Fruit fly (Drosophila melanogaster) whole organism, prepupa: ENCODE measurements around the gene Vps33B.

Experiments
- Blimp-1 ChIP-seq: fragments of 200-800 bp; sonication (Bioruptor generic); optimal IDR thresholded peaks from 3 replicates; lab custom pipeline; 2017; ENCODE audit warnings: missing biosample characterization, missing genetic modification characterization, mild to moderate bottlenecking, moderate library complexity, missing genetic modification reagents
- CG11294 ChIP-seq: fragments of 200-800 bp; sonication (Bioruptor generic); IDR thresholded peaks from 2 replicates; pipeline ENCODE4 v1.3.6; 2022; ENCODE audit warnings: missing biosample characterization, missing genetic modification characterization
- CG11762 ChIP-seq: fragments of 200-800 bp; sonication (Bioruptor generic); optimal IDR thresholded peaks from 3 replicates; lab custom pipeline; 2016; ENCODE audit warnings: missing biosample characterization, missing genetic modification characterization; ENCODE audit not compliant: insufficient read depth
- CG15336 ChIP-seq: fragments of 200-800 bp; sonication (Bioruptor generic); IDR thresholded peaks from 2 replicates; pipeline ENCODE4 v1.3.6; 2022; ENCODE audit warnings: missing biosample characterization, missing genetic modification characterization
- CG1621 ChIP-seq: fragments of 200-800 bp; sonication (Bioruptor generic); optimal IDR thresholded peaks from 3 replicates; lab custom pipeline; 2018; ENCODE audit warnings: missing biosample characterization, mild to moderate bottlenecking, missing genetic modification characterization
- CG16779 ChIP-seq: fragments of 200-800 bp; sonication (Bioruptor generic); optimal IDR thresholded peaks from 3 replicates; lab custom pipeline; 2017; ENCODE audit warnings: missing biosample characterization, mild to moderate bottlenecking, missing genetic modification characterization
- CG3032 ChIP-seq: fragments of 200-800 bp; optimal IDR thresholded peaks from 2 replicates; lab custom pipeline; 2019; ENCODE audit warnings: missing biosample characterization, mild to moderate bottlenecking, missing genetic modification characterization, moderate library complexity
- CG31627 ChIP-seq: fragments of 200-800 bp; sonication (Bioruptor generic); optimal IDR thresholded peaks from 3 replicates; lab custom pipeline; 2016; ENCODE audit warnings: missing biosample characterization, missing genetic modification characterization
- CG6792 ChIP-seq: fragments of 200-800 bp; sonication (Bioruptor generic); optimal IDR thresholded peaks from 3 replicates; lab custom pipeline; 2016; ENCODE audit warnings: missing biosample characterization, missing genetic modification characterization
- CG6808 ChIP-seq: fragments of 200-800 bp; sonication (Bioruptor generic); optimal IDR thresholded peaks from 3 replicates; lab custom pipeline; 2017; ENCODE audit warnings: missing biosample characterization, missing genetic modification characterization, mild to moderate bottlenecking, moderate library complexity, missing genetic modification reagents
- CG6854 ChIP-seq: fragments of 200-800 bp; sonication (Bioruptor generic); optimal IDR thresholded peaks from 2 replicates; lab custom pipeline; 2017; ENCODE audit warnings: missing biosample characterization, mild to moderate bottlenecking, missing genetic modification characterization
- CG8119 ChIP-seq: fragments of 200-800 bp; sonication (Bioruptor generic); IDR thresholded peaks from 3 replicates; pipeline ENCODE4 v1.3.6; 2022; ENCODE audit warnings: missing biosample characterization, missing genetic modification characterization
- CG8632 ChIP-seq: fragments of 200-800 bp; sonication (Bioruptor generic); optimal IDR thresholded peaks from 3 replicates; lab custom pipeline; 2016; ENCODE audit warnings: missing biosample characterization, missing genetic modification characterization
- Eip75B ChIP-seq: fragments of 200-800 bp; sonication (Bioruptor generic); optimal IDR thresholded peaks from 3 replicates; lab custom pipeline; 2016; ENCODE audit warnings: missing biosample characterization, missing genetic modification characterization
- Eip78C ChIP-seq: fragments of 200-800 bp; sonication (Bioruptor generic); peaks from one replicate; lab custom pipeline; 2016; ENCODE audit warnings: missing biosample characterization, missing genetic modification characterization
- Eip93F ChIP-seq: fragments of 200-800 bp; sonication (Bioruptor generic); optimal IDR thresholded peaks from 2 replicates; lab custom pipeline; 2016; ENCODE audit warnings: missing biosample characterization, mild to moderate bottlenecking, missing genetic modification characterization
- Ets21C ChIP-seq: fragments of 200-800 bp; sonication (Bioruptor generic); optimal IDR thresholded peaks from 3 replicates; lab custom pipeline; 2016; ENCODE audit warnings: missing biosample characterization, missing genetic modification characterization
- Ets96B ChIP-seq: fragments of 200-800 bp; optimal IDR thresholded peaks from 2 replicates; lab custom pipeline; 2019; ENCODE audit warnings: missing biosample characterization, mild to moderate bottlenecking, missing genetic modification characterization, moderate library complexity
- Hr38 ChIP-seq: sonication (Bioruptor generic); optimal IDR thresholded peaks from 2 replicates; lab custom pipeline; 2016; ENCODE audit warnings: missing biosample characterization, missing genetic modification characterization
- Hr39 ChIP-seq: fragments of 200-800 bp; sonication (Bioruptor generic); optimal IDR thresholded peaks from 2 replicates; lab custom pipeline; 2016; ENCODE audit warnings: missing biosample characterization, missing genetic modification characterization
- Hr4 ChIP-seq: fragments of 200-800 bp; sonication (Bioruptor generic); optimal IDR thresholded peaks from 3 replicates; lab custom pipeline; 2016; ENCODE audit warnings: missing biosample characterization, missing genetic modification characterization
- Lpt ChIP-seq: fragments of 200-800 bp; sonication (Bioruptor generic); optimal IDR thresholded peaks from 3 replicates; lab custom pipeline; 2016; ENCODE audit warnings: missing biosample characterization, missing genetic modification characterization
- Met ChIP-seq: fragments of 200-800 bp; sonication (Bioruptor generic); optimal IDR thresholded peaks from 3 replicates; lab custom pipeline; 2016; ENCODE audit warnings: missing biosample characterization, missing genetic modification characterization
- OdsH ChIP-seq: fragments of 200-800 bp; sonication (Bioruptor generic); optimal IDR thresholded peaks from 3 replicates; lab custom pipeline; 2016; ENCODE audit warnings: missing biosample characterization, missing genetic modification characterization
- Sox102F ChIP-seq: fragments of 200-800 bp; sonication (Bioruptor generic); optimal IDR thresholded peaks from 2 replicates; lab custom pipeline; 2016; ENCODE audit warnings: missing biosample characterization, mild to moderate bottlenecking, missing genetic modification characterization
- achi ChIP-seq: fragments of 200-800 bp; sonication (Bioruptor generic); optimal IDR thresholded peaks from 3 replicates; lab custom pipeline; 2016; ENCODE audit warnings: missing biosample characterization, missing genetic modification characterization
- acj6 ChIP-seq: fragments of 200-800 bp; sonication (Bioruptor generic); optimal IDR thresholded peaks from 3 replicates; lab custom pipeline; 2016; ENCODE audit warnings: missing biosample characterization, missing genetic modification characterization
- cyc ChIP-seq: fragments of 200-800 bp; sonication (Bioruptor generic); optimal IDR thresholded peaks from 3 replicates; lab custom pipeline; 2016; ENCODE audit warnings: missing biosample characterization, missing genetic modification characterization
- dac ChIP-seq: fragments of 200-800 bp; sonication (Bioruptor generic); optimal IDR thresholded peaks from 2 replicates; lab custom pipeline; 2017; ENCODE audit warnings: missing biosample characterization, mild to moderate bottlenecking, missing genetic modification characterization
- dsx ChIP-seq: fragments of 200-800 bp; optimal IDR thresholded peaks from 3 replicates; lab custom pipeline; 2019; ENCODE audit warnings: missing biosample characterization, mild to moderate bottlenecking, missing genetic modification characterization, moderate library complexity; ENCODE audit not compliant: poor library complexity, severe bottlenecking
- esn ChIP-seq: fragments of 200-800 bp; sonication (Bioruptor generic); optimal IDR thresholded peaks from 2 replicates; lab custom pipeline; 2016; ENCODE audit warnings: missing biosample characterization, mild to moderate bottlenecking, missing genetic modification characterization, moderate library complexity
- fd85E ChIP-seq: fragments of 200-800 bp; sonication (Bioruptor generic); optimal IDR thresholded peaks from 3 replicates; lab custom pipeline; 2016; ENCODE audit warnings: missing biosample characterization, missing genetic modification characterization
- fkh ChIP-seq: fragments of 200-800 bp; sonication (Bioruptor generic); optimal IDR thresholded peaks from 3 replicates; lab custom pipeline; 2017; ENCODE audit warnings: missing biosample characterization, mild to moderate bottlenecking, missing genetic modification characterization, moderate library complexity
- net ChIP-seq: fragments of 200-800 bp; sonication (Bioruptor generic); optimal IDR thresholded peaks from 3 replicates; lab custom pipeline; 2016; ENCODE audit warnings: missing biosample characterization, missing genetic modification characterization
- pdm3 ChIP-seq: fragments of 200-800 bp; sonication (Bioruptor generic); optimal IDR thresholded peaks from 3 replicates; lab custom pipeline; 2016; ENCODE audit warnings: missing biosample characterization, missing genetic modification characterization
- salr ChIP-seq, 2 experiments: fragments of 200-800 bp; sonication (Bioruptor generic); optimal IDR thresholded peaks; 3 replicates each; lab custom pipeline; 2016 to 2018; ENCODE audit warnings: missing biosample characterization in 2 of 2, missing genetic modification characterization in 2 of 2, mild to moderate bottlenecking in 1 of 2
- spab ChIP-seq: fragments of 200-800 bp; sonication (Bioruptor generic); optimal IDR thresholded peaks from 2 replicates; lab custom pipeline; 2017; ENCODE audit warnings: missing biosample characterization, mild to moderate bottlenecking, missing genetic modification characterization, missing genetic modification reagents
- ss ChIP-seq, 2 experiments: fragments of 200-800 bp; sonication (Bioruptor generic); optimal IDR thresholded peaks; 2 replicates in 1 of 2; 3 replicates in 1 of 2; lab custom pipeline; 2017 to 2018; ENCODE audit warnings: mild to moderate bottlenecking in 2 of 2, missing biosample characterization in 2 of 2, missing genetic modification characterization in 2 of 2, moderate library complexity in 1 of 2
- svp ChIP-seq: fragments of 200-800 bp; sonication (Bioruptor generic); peaks from one replicate; lab custom pipeline; 2016; ENCODE audit warnings: missing biosample characterization, missing genetic modification characterization
- topi ChIP-seq: fragments of 200-800 bp; sonication (Bioruptor generic); optimal IDR thresholded peaks from 3 replicates; lab custom pipeline; 2016; ENCODE audit warnings: missing biosample characterization, missing genetic modification characterization
- vri ChIP-seq: fragments of 200-800 bp; sonication (Bioruptor generic); optimal IDR thresholded peaks from 3 replicates; lab custom pipeline; 2016; ENCODE audit warnings: missing biosample characterization, mild to moderate bottlenecking, missing genetic modification characterization

The Vps33B gene

dm6 chr3R:25446482-25447300, 26.6 kb upstream of the Vps33B start (continued):
- TF ChIP-seq CG6792 (GFP tag; lab: Kevin White, UChicago), result no peak

dm6 chr3R:25447451-25447850, 25.8 kb upstream of the Vps33B start:
- TF ChIP-seq Lpt (GFP tag; lab: Kevin White, UChicago) (no peak), CG11294 (no peak), cyc (no peak), ss (GFP tag; optimal IDR thresholded peaks at IDR 0.05; lab: Kevin White, UChicago) (no peak), CG31627 (no peak), vri (GFP tag; lab: Kevin White, UChicago) (no peak), CG6808 (no peak), CG16779 (tag; lab: Kevin White, UChicago) (no peak), CG6854 (GFP tag; lab: Kevin White, UChicago) (no peak), Hr4 (GFP tag; lab: Kevin White, UChicago) (no peak)

DNA sequence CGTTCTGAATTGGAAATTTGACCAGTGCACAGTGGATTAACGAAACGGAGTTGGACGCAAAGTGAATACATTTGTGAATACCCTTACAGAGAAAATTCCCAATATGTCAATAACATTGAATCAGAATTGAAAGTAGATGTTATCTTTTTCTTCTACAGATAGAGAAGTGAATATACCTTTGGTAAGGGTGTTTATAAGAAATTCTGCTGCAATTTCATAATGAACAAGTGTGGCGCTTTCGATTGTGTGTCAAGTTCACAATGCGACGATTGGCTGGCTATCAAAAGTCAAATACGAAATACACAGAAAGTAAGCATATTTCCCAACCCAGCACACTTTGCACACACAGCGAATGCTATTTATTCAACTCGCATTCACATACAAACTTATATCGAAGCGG, 25.0 kb upstream of the Vps33B start:
- no peak for TF ChIP-seq spab
- peak; percentile 3 for TF ChIP-seq pdm3
- TF ChIP-seq acj6 (GFP tag; lab: Kevin White, UChicago), result peak; percentile 1
- TF ChIP-seq Eip78C (GFP tag; lab: Kevin White, UChicago), result peak; percentile 26
- peak; percentile 18 for TF ChIP-seq Sox102F (GFP tag; lab: Kevin White, UChicago)
- TF ChIP-seq Eip75B, result peak; percentile 23
- TF ChIP-seq dsx (GFP tag; lab: Kevin White, UChicago), result no peak
- TF ChIP-seq topi (GFP tag; lab: Kevin White, UChicago), result peak; percentile 23
- TF ChIP-seq esn (GFP tag; lab: Kevin White, UChicago), result peak; percentile 45
- TF ChIP-seq CG31627, result peak; percentile 31
- peak; percentile 17 for TF ChIP-seq Met
- TF ChIP-seq svp (GFP tag; lab: Kevin White, UChicago), result peak; percentile 70
- no peak for TF ChIP-seq net
- TF ChIP-seq vri (GFP tag; lab: Kevin White, UChicago), result peak; percentile 29
- no peak for TF ChIP-seq CG3032 (tag; lab: Kevin White, UChicago)
- TF ChIP-seq Hr39, result peak; percentile 38

DNA sequence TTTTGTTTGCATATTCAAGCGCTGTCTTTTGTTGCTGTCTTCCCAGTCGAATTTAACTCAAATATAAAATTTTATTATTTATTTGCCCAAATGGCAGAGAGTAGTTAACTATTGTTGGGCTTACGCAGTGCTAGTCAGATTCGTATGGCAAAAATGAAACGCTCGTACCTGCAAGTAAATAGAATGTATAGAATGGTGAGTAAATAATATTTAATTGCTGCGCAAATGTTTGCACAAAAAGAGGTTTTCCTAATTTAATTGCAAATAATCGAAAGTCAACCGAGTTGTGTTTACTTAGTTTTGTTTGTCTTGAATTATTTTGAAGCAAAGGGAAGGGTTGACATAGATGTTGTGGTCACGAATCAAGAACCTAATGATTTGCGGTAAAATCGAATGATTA, 24.6 kb upstream of the Vps33B start:
- TF ChIP-seq fkh (peak; percentile 90), CG16779 (tag; lab: Kevin White, UChicago) (no peak), Ets21C (GFP tag; lab: Kevin White, UChicago) (no peak), achi (GFP tag; lab: Kevin White, UChicago) (no peak)

dm6 chr3R:25451832-25452231, 21.5 kb upstream of the Vps33B start:
- TF ChIP-seq salr (GFP tag; optimal IDR thresholded peaks at IDR 0.05; lab: Kevin White, UChicago), result peak in 1 of 2 experiments; percentile 5
- peak; percentile 13 for TF ChIP-seq CG1621 (tag; lab: Kevin White, UChicago)
- TF ChIP-seq pdm3, result peak; percentile 37
- TF ChIP-seq CG3032 (tag; lab: Kevin White, UChicago), result peak; percentile 37
- no peak for TF ChIP-seq net
- no peak for TF ChIP-seq dsx (GFP tag; lab: Kevin White, UChicago)
- TF ChIP-seq Eip75B, result peak; percentile 32
- TF ChIP-seq OdsH, result peak; percentile 20
- TF ChIP-seq CG31627, result peak; percentile 16
- no peak for TF ChIP-seq Sox102F (GFP tag; lab: Kevin White, UChicago)
- TF ChIP-seq dac (GFP tag; lab: Kevin White, UChicago), result no peak
- TF ChIP-seq Blimp-1 (GFP tag; lab: Kevin White, UChicago), result no peak
- TF ChIP-seq Hr38 (GFP tag; lab: Kevin White, UChicago), result no peak
- TF ChIP-seq CG11762 (GFP tag; lab: Kevin White, UChicago), result no peak
- no peak for TF ChIP-seq topi (GFP tag; lab: Kevin White, UChicago)
- TF ChIP-seq CG8632 (GFP tag; lab: Kevin White, UChicago), result no peak
- no peak for TF ChIP-seq vri (GFP tag; lab: Kevin White, UChicago)
- no peak for TF ChIP-seq Eip93F (GFP tag; lab: Kevin White, UChicago)
- peak; percentile 37 for TF ChIP-seq achi (GFP tag; lab: Kevin White, UChicago)
- TF ChIP-seq CG6792 (GFP tag; lab: Kevin White, UChicago), result no peak
- no peak for TF ChIP-seq CG6808
- TF ChIP-seq Ets96B (tag; lab: Kevin White, UChicago), result peak; percentile 34
- peak; percentile 31 for TF ChIP-seq esn (GFP tag; lab: Kevin White, UChicago)
- TF ChIP-seq CG15336 (GFP tag; lab: Robert Waterston, UW), result peak; percentile 11; the same call in 1 of the 2 replicates
- TF ChIP-seq fd85E (GFP tag; lab: Kevin White, UChicago), result no peak
- peak; percentile 64 for TF ChIP-seq CG8119 (GFP tag; lab: Robert Waterston, UW)
- TF ChIP-seq fkh, result no peak
